Worm (Caenorhabditis elegans): ENCODE data around the gene pals-37.

ce11 chrV:12427826-12428225, 13.5 kb downstream of the pals-37 start:
- TF ChIP-seq unc-62 (GFP tag; optimal IDR thresholded peaks at IDR 0.05) (no peak), lin-11 (tag; optimal IDR thresholded peaks at IDR 0.05) (no peak), R02D3.7 (tag; optimal IDR thresholded peaks at IDR 0.05) (no peak), zag-1 (tag; optimal IDR thresholded peaks at IDR 0.05) (no peak), lin-13 (GFP tag; optimal IDR thresholded peaks at IDR 0.05) (no peak), nhr-6 (tag; optimal IDR thresholded peaks at IDR 0.05) (no peak), ceh-82 (tag; optimal IDR thresholded peaks at IDR 0.05) (no peak), ztf-11 (tag; optimal IDR thresholded peaks at IDR 0.05) (no peak), unc-39 (tag; optimal IDR thresholded peaks at IDR 0.05) (no peak)

Data from whole organism, L2 larva.